Worm (Caenorhabditis elegans) whole organism, L1 larva: Measurements from ENCODE around the gene oac-42.

Experiments used
- aha-1 ChIP-seq: fragments of 150-350 bp; optimal IDR thresholded peaks from 2 replicates; lab custom pipeline; 2014; ENCODE audit warnings: missing biosample characterization, missing genetic modification characterization
- fkh-4 ChIP-seq: sonication (generic microtip); optimal IDR thresholded peaks from 2 replicates; lab custom pipeline; 2016; ENCODE audit warnings: missing compliant biosample characterization, missing genetic modification characterization, borderline replicate concordance
- lin-39 ChIP-seq: fragments of 150-350 bp; optimal IDR thresholded peaks from 2 replicates; lab custom pipeline; 2014; ENCODE audit warnings: missing biosample characterization, missing genetic modification reagents, missing genetic modification characterization
- snu-23 ChIP-seq: sonication (generic microtip); optimal IDR thresholded peaks from 2 replicates; lab custom pipeline; 2016; ENCODE audit warnings: missing genetic modification characterization, missing compliant biosample characterization
- unc-130 ChIP-seq: fragments of 150-350 bp; optimal IDR thresholded peaks from 2 replicates; lab custom pipeline; 2017; ENCODE audit warnings: missing biosample characterization, missing genetic modification characterization, inconsistent platforms

DNA sequence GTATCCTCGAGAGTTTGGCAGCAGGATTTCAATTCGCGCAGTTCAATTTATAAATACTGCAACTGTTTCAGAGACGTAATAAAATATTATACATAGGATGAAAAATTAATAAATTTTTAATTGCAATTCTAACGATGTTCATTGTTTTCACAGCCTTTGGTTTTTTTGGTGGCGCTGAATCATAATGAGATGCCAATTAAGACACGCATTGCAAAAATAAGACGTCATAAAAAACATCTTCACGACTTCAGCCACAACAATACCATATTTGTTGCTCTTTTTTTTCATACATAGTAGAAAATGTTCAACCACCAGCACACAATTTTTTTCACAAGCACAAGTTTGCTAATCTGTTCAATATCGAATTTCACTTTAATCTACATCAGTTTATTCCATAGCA lies 12.3 kb downstream of the oac-42 start, which contains the start of gene str-56:
- TF ChIP-seq aha-1 (no peak), fkh-4 (tag; lab: Kevin White, UChicago) (no peak), lin-39 (no peak), unc-130 (tag; lab: Kevin White, UChicago) (no peak), snu-23 (GFP tag; lab: Kevin White, UChicago) (no peak)
